Fruit fly (Drosophila melanogaster): ENCODE measurements around the gene CG1271.

CG1271 gene

dm6 chr3L:3096726-3097597 is 44.6 kb downstream of the CG1271 start (continued):
- peak; percentile 46; the same call in 2 of the 3 replicates for TF ChIP-seq Opbp (GFP tag; IDR thresholded peaks at IDR 0.05; ENCODE audit: partially characterized antibody)
- TF ChIP-seq D19B (GFP tag; optimal IDR thresholded peaks at IDR 0.05) = no peak
- TF ChIP-seq Bgb (GFP tag; IDR thresholded peaks at IDR 0.05; ENCODE audit: partially characterized antibody) = peak; percentile 60
- TF ChIP-seq CG7357 (GFP tag; IDR thresholded peaks at IDR 0.05) = no peak
- peak; percentile 97 for TF ChIP-seq Bdp1 (GFP tag; optimal IDR thresholded peaks at IDR 0.05)
- no peak for TF ChIP-seq CG9817 (tag; optimal IDR thresholded peaks at IDR 0.05)
- TF ChIP-seq CG16813 (GFP tag; IDR thresholded peaks at IDR 0.05; ENCODE audit: partially characterized antibody) = peak; percentile 73
- TF ChIP-seq CG12219 (GFP tag; optimal IDR thresholded peaks at IDR 0.05) = no peak
- no peak for TF ChIP-seq fu2 (GFP tag; optimal IDR thresholded peaks at IDR 0.05)
- TF ChIP-seq CG12104 (GFP tag; optimal IDR thresholded peaks at IDR 0.05) = no peak
- no peak for TF ChIP-seq gcm (GFP tag; optimal IDR thresholded peaks at IDR 0.05)
- no peak for TF ChIP-seq CG17385 (GFP tag; optimal IDR thresholded peaks at IDR 0.05)
- TF ChIP-seq zf30C (GFP tag; optimal IDR thresholded peaks at IDR 0.05) = no peak
- no peak for TF ChIP-seq ftz-f1 (GFP tag; optimal IDR thresholded peaks at IDR 0.05)
- TF ChIP-seq unc-4 (GFP tag; IDR thresholded peaks at IDR 0.05; ENCODE audit: partially characterized antibody) = 0 out of 2 replicates have a peak, but pooled peaks have one; percentile 18
- TF ChIP-seq Usf (GFP tag; optimal IDR thresholded peaks at IDR 0.05) = no peak
- TF ChIP-seq CG1024 (GFP tag; IDR thresholded peaks at IDR 0.05) = no peak
- no peak for TF ChIP-seq Gsc (GFP tag; IDR thresholded peaks at IDR 0.05)
- TF ChIP-seq ERR (GFP tag; optimal IDR thresholded peaks at IDR 0.05) = no peak
- no peak for TF ChIP-seq CG11696 (GFP tag; IDR thresholded peaks at IDR 0.05)
- TF ChIP-seq HmgD (GFP tag; optimal IDR thresholded peaks at IDR 0.05) = no peak
- TF ChIP-seq CG8944 (GFP tag; optimal IDR thresholded peaks at IDR 0.05) = no peak
- TF ChIP-seq h (optimal IDR thresholded peaks at IDR 0.05) = no peak
- TF ChIP-seq CG3065 (GFP tag; optimal IDR thresholded peaks at IDR 0.05) = peak; percentile 19
- TF ChIP-seq CG31224 (GFP tag; IDR thresholded peaks at IDR 0.05) = no peak
- no peak for TF ChIP-seq tin (GFP tag; optimal IDR thresholded peaks at IDR 0.05)
- TF ChIP-seq klu (GFP tag; IDR thresholded peaks at IDR 0.05) = no peak
- no peak for TF ChIP-seq CG14441 (GFP tag; IDR thresholded peaks at IDR 0.05)
- TF ChIP-seq CG17829 (tag; optimal IDR thresholded peaks at IDR 0.05) = no peak
- TF ChIP-seq sim (GFP tag; IDR thresholded peaks at IDR 0.05) = no peak
- no peak for TF ChIP-seq cad (GFP tag; optimal IDR thresholded peaks at IDR 0.05)
- TF ChIP-seq seq (GFP tag; IDR thresholded peaks at IDR 0.05) = no peak
- no peak for TF ChIP-seq D (optimal IDR thresholded peaks at IDR 0.05)
- TF ChIP-seq D (GFP tag; optimal IDR thresholded peaks at IDR 0.05) = no peak

dm6 chr3L:3097598-3097880 is 45.2 kb downstream of the CG1271 start:
- no peak for TF ChIP-seq ap (GFP tag; IDR thresholded peaks at IDR 0.05)
- no peak for TF ChIP-seq Max (GFP tag; optimal IDR thresholded peaks at IDR 0.05)
- TF ChIP-seq oc (tag; optimal IDR thresholded peaks at IDR 0.05) = no peak
- no peak for TF ChIP-seq Dll (GFP tag; IDR thresholded peaks at IDR 0.05; ENCODE audit: partially characterized antibody)
- no peak for TF ChIP-seq cg (GFP tag; optimal IDR thresholded peaks at IDR 0.05)
- TF ChIP-seq D19B (GFP tag; optimal IDR thresholded peaks at IDR 0.05) = no peak
- TF ChIP-seq CG3726 (GFP tag; IDR thresholded peaks at IDR 0.05) = no peak
- no peak for TF ChIP-seq CG2202 (tag; optimal IDR thresholded peaks at IDR 0.05)
- TF ChIP-seq HLHmδ (GFP tag; optimal IDR thresholded peaks at IDR 0.05) = no peak
- TF ChIP-seq Sry-δ (GFP tag; optimal IDR thresholded peaks at IDR 0.05) = no peak
- TF ChIP-seq sug (tag; optimal IDR thresholded peaks at IDR 0.05) = no peak
- TF ChIP-seq bowl (GFP tag; IDR thresholded peaks at IDR 0.05) = no peak
- TF ChIP-seq zfh2 (GFP tag; optimal IDR thresholded peaks at IDR 0.05) = no peak
- no peak for TF ChIP-seq esg (GFP tag; conservative IDR thresholded peaks at IDR 0.05)
- no peak for TF ChIP-seq CHES-1-like (GFP tag; optimal IDR thresholded peaks at IDR 0.05)
- TF ChIP-seq CG3163 (GFP tag; optimal IDR thresholded peaks at IDR 0.05) = no peak
- TF ChIP-seq Med (GFP tag) = peak; percentile 50
- no peak for TF ChIP-seq Chrac-16 (GFP tag; optimal IDR thresholded peaks at IDR 0.05)
- TF ChIP-seq MBD-R2 (GFP tag; IDR thresholded peaks at IDR 0.05) = no peak
- no peak for TF ChIP-seq CG33213 (GFP tag; optimal IDR thresholded peaks at IDR 0.05)
- TF ChIP-seq CG3838 (GFP tag; optimal IDR thresholded peaks at IDR 0.05) = no peak
